Worm (Caenorhabditis elegans): Measurements from ENCODE around the gene srx-51.
A peak's percentile ranks its signal among the peaks of the same experiment; 100 is the strongest.

Gene srx-51

ce11 chrV:15267405-15267804 lies 14.3 kb upstream of the srx-51 start, which contains the start of gene T10H4.13:
Gene T10H4.13, minus strand, starts transcription at chrV:15267505.
- TF ChIP-seq aly-2 (tag; optimal IDR thresholded peaks at IDR 0.05) (no peak), eor-1 (tag; optimal IDR thresholded peaks at IDR 0.05) (no peak), pqm-1 (tag; optimal IDR thresholded peaks at IDR 0.05) (no peak), nhr-12 (tag; optimal IDR thresholded peaks at IDR 0.05) (no peak), nhr-67 (tag; optimal IDR thresholded peaks at IDR 0.05) (no peak), daf-12 (tag; optimal IDR thresholded peaks at IDR 0.05) (no peak), elt-1 (tag; optimal IDR thresholded peaks at IDR 0.05) (no peak), nfya-1 (tag; optimal IDR thresholded peaks at IDR 0.05; ENCODE audit: insufficient read depth) (no peak), nhr-43 (tag; optimal IDR thresholded peaks at IDR 0.05; ENCODE audit: poor library complexity, severe bottlenecking) (no peak)

- TF ChIP-seq snpc-4 (tag; optimal IDR thresholded peaks at IDR 0.05) (no peak), sea-2 (GFP tag; optimal IDR thresholded peaks at IDR 0.05) (no peak)
Observed at ce11 chrV:15268302-15268701, 13.4 kb upstream of the srx-51 start, which contains the start of gene srw-22. Gene srw-22, plus strand, starts transcription at chrV:15268602.

- no peak for TF ChIP-seq elt-2 (tag; optimal IDR thresholded peaks at IDR 0.05)
- no peak for TF ChIP-seq nhr-12 (tag; optimal IDR thresholded peaks at IDR 0.05)
- no peak for TF ChIP-seq egl-5 (tag; optimal IDR thresholded peaks at IDR 0.05)
- no peak for TF ChIP-seq nhr-77 (tag; optimal IDR thresholded peaks at IDR 0.05)
Observed at ce11 chrV:15272263-15272662, 9.4 kb upstream of the srx-51 start, which contains the start of gene T10H4.4. Gene T10H4.4, minus strand, starts transcription at chrV:15272363.

ce11 chrV:15274757-15275156 lies 6.9 kb upstream of the srx-51 start, which contains the start of gene srw-16:
Gene srw-16, minus strand, starts transcription at chrV:15274857.
- TF ChIP-seq pqm-1 (tag; optimal IDR thresholded peaks at IDR 0.05) (no peak), unc-62 (GFP tag; optimal IDR thresholded peaks at IDR 0.05) (no peak), tbx-2 (tag; optimal IDR thresholded peaks at IDR 0.05) (no peak), lin-39 (tag; optimal IDR thresholded peaks at IDR 0.05) (no peak), nfya-1 (tag; optimal IDR thresholded peaks at IDR 0.05; ENCODE audit: insufficient read depth) (no peak), nhr-25 (tag; optimal IDR thresholded peaks at IDR 0.05) (no peak), fkh-10 (GFP tag; optimal IDR thresholded peaks at IDR 0.05) (no peak), pha-4 (tag; optimal IDR thresholded peaks at IDR 0.05) (no peak), ZK546.5 (tag; optimal IDR thresholded peaks at IDR 0.05) (no peak), ztf-4 (tag; optimal IDR thresholded peaks at IDR 0.05) (no peak), fkh-2 (tag; optimal IDR thresholded peaks at IDR 0.05) (no peak), ama-1 (optimal IDR thresholded peaks at IDR 0.05) (no peak), lsy-12 (tag; optimal IDR thresholded peaks at IDR 0.05) (no peak), daf-12 (tag; optimal IDR thresholded peaks at IDR 0.05) (no peak), egl-5 (tag; optimal IDR thresholded peaks at IDR 0.05) (no peak), nhr-23 (tag; optimal IDR thresholded peaks at IDR 0.05) (no peak), ceh-28 (tag; optimal IDR thresholded peaks at IDR 0.05) (no peak)

ce11 chrV:15276915-15277314 lies 4.8 kb upstream of the srx-51 start, which contains the start of gene srw-17:
Gene srw-17, minus strand, starts transcription at chrV:15277015.
- no peak for TF ChIP-seq skn-1 (tag; optimal IDR thresholded peaks at IDR 0.05)
- TF ChIP-seq ceh-82 (tag; optimal IDR thresholded peaks at IDR 0.05): no peak
- no peak for TF ChIP-seq lin-15B (tag; optimal IDR thresholded peaks at IDR 0.05)
- TF ChIP-seq ceh-16 (tag; optimal IDR thresholded peaks at IDR 0.05): no peak
- TF ChIP-seq egl-5 (tag; optimal IDR thresholded peaks at IDR 0.05): no peak
- no peak for TF ChIP-seq ZK546.5 (tag; optimal IDR thresholded peaks at IDR 0.05)

ce11 chrV:15285984-15286383 lies 4.3 kb downstream of the srx-51 start:
- TF ChIP-seq nhr-25 (tag; optimal IDR thresholded peaks at IDR 0.05) (peak; percentile 74), pqm-1 (tag; optimal IDR thresholded peaks at IDR 0.05) (no peak)

ce11 chrV:15287856-15288255 lies 6.2 kb downstream of the srx-51 start, which contains the start of gene cyp-34A1:
Gene cyp-34A1, minus strand, starts transcription at chrV:15287956.
- peak; percentile 19 for TF ChIP-seq nhr-25 (tag; optimal IDR thresholded peaks at IDR 0.05)
- TF ChIP-seq fkh-10 (GFP tag; optimal IDR thresholded peaks at IDR 0.05): no peak
